Worm (Caenorhabditis elegans) whole organism, early embryonic: ENCODE results near the gene F01D5.7.

Experiments used
- ama-1 ChIP-seq: fragments of 150-350 bp; optimal IDR thresholded peaks from 2 replicates; lab custom pipeline; 2014
- ceh-13 ChIP-seq: fragments of 200-800 bp; sonication (Bioruptor generic); optimal IDR thresholded peaks from 2 replicates; lab custom pipeline; 2018; ENCODE audit warnings: mild to moderate bottlenecking, missing genetic modification characterization, missing compliant biosample characterization
- flt-1 ChIP-seq: fragments of 200-800 bp; sonication (Bioruptor generic); IDR thresholded peaks from 2 replicates; pipeline ENCODE4 v1.3.6; 2022; ENCODE audit warnings: missing genetic modification characterization, missing compliant biosample characterization
- hmbx-1 ChIP-seq: sonication (generic microtip); optimal IDR thresholded peaks from 2 replicates; lab custom pipeline; 2016; ENCODE audit warnings: mild to moderate bottlenecking, missing genetic modification characterization, missing compliant biosample characterization
- hnd-1 ChIP-seq: sonication (generic microtip); optimal IDR thresholded peaks from 2 replicates; lab custom pipeline; 2016; ENCODE audit warnings: missing genetic modification characterization, missing compliant biosample characterization
- sea-1 ChIP-seq: fragments of 200-800 bp; sonication (Bioruptor generic); conservative IDR thresholded peaks from 2 replicates; pipeline ENCODE4 v1.3.6; 2022; ENCODE audit warnings: missing genetic modification characterization, missing compliant biosample characterization
- tbx-37 ChIP-seq: fragments of 200-800 bp; sonication (Bioruptor generic); conservative IDR thresholded peaks from 2 replicates; pipeline ENCODE4 v1.3.6; 2022; ENCODE audit warnings: missing genetic modification reagents, missing genetic modification characterization, missing compliant biosample characterization
- tra-4 ChIP-seq: sonication (generic microtip); optimal IDR thresholded peaks from 2 replicates; lab custom pipeline; 2017; ENCODE audit warnings: missing genetic modification characterization, missing compliant biosample characterization

ce11 chrII:13981819-13982218 lies 26.6 kb upstream of the F01D5.7 start:
- TF ChIP-seq flt-1 (no peak), tbx-37 (no peak), ama-1 (lab: Kevin White, UChicago) (no peak), sea-1 (no peak), ceh-13 (GFP tag; lab: Kevin White, UChicago) (no peak), tra-4 (no peak), hmbx-1 (tag; lab: Kevin White, UChicago) (no peak), hnd-1 (tag; lab: Kevin White, UChicago) (no peak)
